Worm (Caenorhabditis elegans): ENCODE results near the gene nphp-1.
A peak's percentile ranks its signal among the peaks of the same experiment; 100 is the strongest.

nphp-1 gene

ce11 chrII:10657632-10658108 lies 5.6 kb upstream of the nphp-1 start, which contains the start of gene lact-3 (continued):
- TF ChIP-seq sea-2 (GFP tag; IDR thresholded peaks at IDR 0.05) (no peak), madf-6 (GFP tag; IDR thresholded peaks at IDR 0.05) (peak; percentile 65), rec-8 (tag; optimal IDR thresholded peaks at IDR 0.05) (no peak), tbp1 (GFP tag; optimal IDR thresholded peaks at IDR 0.05) (peak; percentile 35), die-1 (tag; optimal IDR thresholded peaks at IDR 0.05) (no peak), nhr-179 (tag; optimal IDR thresholded peaks at IDR 0.05) (no peak), nfyb-1 (GFP tag; IDR thresholded peaks at IDR 0.05) (peak; percentile 63; the same call in 1 of the 2 replicates), tbx-9 (tag; optimal IDR thresholded peaks at IDR 0.05; ENCODE audit: borderline replicate concordance) (no peak), Y53G8AR.9 (GFP tag; conservative IDR thresholded peaks at IDR 0.05) (peak; percentile 75), rpc-1 (optimal IDR thresholded peaks at IDR 0.05) (no peak), rpc-1 (tag; optimal IDR thresholded peaks at IDR 0.05) (no peak), hlh-12 (tag; optimal IDR thresholded peaks at IDR 0.05) (no peak), rcor-1 (GFP tag; IDR thresholded peaks at IDR 0.05) (0 out of 2 replicates have a peak, but pooled peaks have one; percentile 13), unc-130 (GFP tag; optimal IDR thresholded peaks at IDR 0.05) (peak; percentile 18), ZK185.1 (tag; optimal IDR thresholded peaks at IDR 0.05; ENCODE audit: poor library complexity, severe bottlenecking) (no peak), somi-1 (GFP tag; optimal IDR thresholded peaks at IDR 0.05) (no peak), C06A6.2 (GFP tag; conservative IDR thresholded peaks at IDR 0.05) (no peak), attf-5 (GFP tag; optimal IDR thresholded peaks at IDR 0.05) (no peak), mel-28 (tag; optimal IDR thresholded peaks at IDR 0.05; ENCODE audit: borderline replicate concordance) (no peak), egrh-3 (GFP tag; IDR thresholded peaks at IDR 0.05) (no peak), tlf-1 (GFP tag; optimal IDR thresholded peaks at IDR 0.05) (peak; percentile 13), nhr-27 (tag; optimal IDR thresholded peaks at IDR 0.05) (no peak), F57C9.4 (tag; optimal IDR thresholded peaks at IDR 0.05) (no peak), lag-1 (GFP tag; IDR thresholded peaks at IDR 0.05) (no peak), F10E7.11 (tag; optimal IDR thresholded peaks at IDR 0.05) (no peak), pbrm-1 (GFP tag; IDR thresholded peaks at IDR 0.05) (no peak), lin-26 (GFP tag; IDR thresholded peaks at IDR 0.05) (0 out of 2 replicates have a peak, but pooled peaks have one; percentile 59), T07F8.4 (tag; optimal IDR thresholded peaks at IDR 0.05) (no peak), him-1 (tag; optimal IDR thresholded peaks at IDR 0.05) (peak; percentile 16), lsl-1 (GFP tag; optimal IDR thresholded peaks at IDR 0.05) (peak; percentile 23), lsy-27 (tag; optimal IDR thresholded peaks at IDR 0.05; ENCODE audit: borderline replicate concordance, insufficient read depth) (no peak), Y95B8A.8 (GFP tag; IDR thresholded peaks at IDR 0.05) (0 out of 2 replicates have a peak, but pooled peaks have one; percentile 41), madf-8 (GFP tag; conservative IDR thresholded peaks at IDR 0.05) (no peak; the same call in 1 of the 2 replicates), hlh-26 (GFP tag; conservative IDR thresholded peaks at IDR 0.05) (no peak), K12H6.12 (tag; optimal IDR thresholded peaks at IDR 0.05) (no peak), dpl-1 (GFP tag; optimal IDR thresholded peaks at IDR 0.05) (no peak), ztf-22 (GFP tag; optimal IDR thresholded peaks at IDR 0.05) (no peak), ama-1 (optimal IDR thresholded peaks at IDR 0.05) (no peak), ama-1 (GFP tag; optimal IDR thresholded peaks at IDR 0.05) (peak in 1 of 2 experiments; percentile 34), aptf-3 (GFP tag; IDR thresholded peaks at IDR 0.05) (no peak), lin-35 (GFP tag; optimal IDR thresholded peaks at IDR 0.05) (no peak), F57A8.1 (GFP tag; optimal IDR thresholded peaks at IDR 0.05) (no peak), madf-10 (tag; optimal IDR thresholded peaks at IDR 0.05) (no peak), F33H1.4 (GFP tag; IDR thresholded peaks at IDR 0.05) (peak; percentile 31), egl-44 (GFP tag; IDR thresholded peaks at IDR 0.05) (0 out of 2 replicates have a peak, but pooled peaks have one; percentile 13), chd-7 (tag; optimal IDR thresholded peaks at IDR 0.05) (peak; percentile 35), dpff-1 (tag; optimal IDR thresholded peaks at IDR 0.05) (no peak), ztf-25 (GFP tag; IDR thresholded peaks at IDR 0.05) (no peak), ceh-79 (tag; optimal IDR thresholded peaks at IDR 0.05) (peak; percentile 23)
